Fruit fly (Drosophila melanogaster): ENCODE data around the gene CG32371.

Gene CG32371

DNA sequence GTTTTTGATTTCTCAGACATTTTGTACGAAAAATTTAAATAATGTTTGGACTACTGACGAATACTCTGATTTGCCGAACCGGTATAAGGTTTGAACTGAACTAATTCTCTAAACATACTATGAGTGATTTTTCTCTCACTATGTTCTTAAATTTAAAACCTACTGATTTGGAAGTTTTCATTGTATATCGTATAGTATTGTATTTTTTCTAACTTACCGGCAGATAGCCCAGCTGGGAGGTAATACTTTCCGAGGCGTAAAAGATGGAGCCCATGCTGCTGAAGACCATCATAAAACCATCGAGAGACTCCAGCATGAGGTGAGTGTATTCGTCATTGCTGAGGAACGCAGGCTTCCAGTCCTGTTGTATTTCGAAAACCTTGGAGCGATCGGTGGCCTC, at the start of gene CG32371:
Gene CG32371 (minus strand): TSS at position 101 of the 400 bp plus-strand sequence.
- no peak for TF ChIP-seq EcR (GFP tag; optimal IDR thresholded peaks at IDR 0.05)
- no peak for TF ChIP-seq CG8478 (optimal IDR thresholded peaks at IDR 0.05)
- no peak for TF ChIP-seq pan (optimal IDR thresholded peaks at IDR 0.05)
- no peak for TF ChIP-seq Dll (optimal IDR thresholded peaks at IDR 0.05)
- no peak for TF ChIP-seq psq (optimal IDR thresholded peaks at IDR 0.05)
- TF ChIP-seq usp (GFP tag; optimal IDR thresholded peaks at IDR 0.05), result no peak

dm6 chr3L:7817194-7817593, 49.0 kb upstream of the CG32371 start:
- TF ChIP-seq usp (GFP tag; optimal IDR thresholded peaks at IDR 0.05) (no peak), EcR (GFP tag; optimal IDR thresholded peaks at IDR 0.05) (no peak), psq (optimal IDR thresholded peaks at IDR 0.05) (no peak), Dll (optimal IDR thresholded peaks at IDR 0.05) (no peak), pan (optimal IDR thresholded peaks at IDR 0.05) (no peak), CG8478 (optimal IDR thresholded peaks at IDR 0.05) (no peak)

- TF ChIP-seq CG8478 (optimal IDR thresholded peaks at IDR 0.05), result no peak
- TF ChIP-seq EcR (GFP tag; optimal IDR thresholded peaks at IDR 0.05), result no peak
- no peak for TF ChIP-seq Dll (optimal IDR thresholded peaks at IDR 0.05)
- TF ChIP-seq usp (GFP tag; optimal IDR thresholded peaks at IDR 0.05), result no peak
Observed at dm6 chr3L:7815956-7816355, 47.8 kb upstream of the CG32371 start.

dm6 chr3L:7813422-7813821, 45.3 kb upstream of the CG32371 start:
- TF ChIP-seq CG8478 (optimal IDR thresholded peaks at IDR 0.05) (no peak), pan (optimal IDR thresholded peaks at IDR 0.05) (no peak), usp (GFP tag; optimal IDR thresholded peaks at IDR 0.05) (no peak), psq (optimal IDR thresholded peaks at IDR 0.05) (no peak), Dll (optimal IDR thresholded peaks at IDR 0.05) (no peak), EcR (GFP tag; optimal IDR thresholded peaks at IDR 0.05) (no peak)

- no peak for TF ChIP-seq usp (GFP tag; optimal IDR thresholded peaks at IDR 0.05)
- TF ChIP-seq CG8478 (optimal IDR thresholded peaks at IDR 0.05), result no peak
Observed at dm6 chr3L:7811594-7811993, 43.4 kb upstream of the CG32371 start.

- TF ChIP-seq Dll (optimal IDR thresholded peaks at IDR 0.05) (no peak), usp (GFP tag; optimal IDR thresholded peaks at IDR 0.05) (no peak), pan (optimal IDR thresholded peaks at IDR 0.05) (no peak), EcR (GFP tag; optimal IDR thresholded peaks at IDR 0.05) (no peak), CG8478 (optimal IDR thresholded peaks at IDR 0.05) (no peak), psq (optimal IDR thresholded peaks at IDR 0.05) (no peak)
Observed at dm6 chr3L:7810924-7811323, 42.8 kb upstream of the CG32371 start.

DNA sequence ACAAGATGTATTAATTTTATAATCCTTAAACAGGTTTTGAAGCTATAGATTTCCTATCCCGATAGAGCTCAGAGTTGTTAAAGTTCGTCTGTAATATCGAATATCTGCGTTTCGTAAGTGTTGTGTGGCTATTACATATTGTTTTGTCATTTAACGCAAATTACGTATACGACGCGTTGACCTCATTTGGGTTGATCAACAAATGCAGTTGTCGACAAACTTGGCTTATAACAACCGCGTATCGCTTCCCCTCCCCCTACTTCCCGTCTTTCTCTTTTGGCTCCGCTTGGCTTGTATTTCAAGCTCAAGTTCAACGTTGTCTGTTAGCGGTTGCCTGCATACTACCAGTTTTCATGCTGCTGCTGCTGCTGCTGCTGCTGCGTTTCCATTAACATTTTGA, 42.3 kb upstream of the CG32371 start:
- TF ChIP-seq pan (optimal IDR thresholded peaks at IDR 0.05) (peak; percentile 12), EcR (GFP tag; optimal IDR thresholded peaks at IDR 0.05) (no peak)

- no peak for TF ChIP-seq CG8478 (optimal IDR thresholded peaks at IDR 0.05)
- TF ChIP-seq usp (GFP tag; optimal IDR thresholded peaks at IDR 0.05), result no peak
- TF ChIP-seq pan (optimal IDR thresholded peaks at IDR 0.05), result no peak
- TF ChIP-seq EcR (GFP tag; optimal IDR thresholded peaks at IDR 0.05), result no peak
- no peak for TF ChIP-seq psq (optimal IDR thresholded peaks at IDR 0.05)
- no peak for TF ChIP-seq Dll (optimal IDR thresholded peaks at IDR 0.05)
Observed at dm6 chr3L:7809289-7810099, 41.3 kb upstream of the CG32371 start, which contains the start of gene CG32369. Gene CG32369, minus strand, starts transcription at chr3L:7809825.

dm6 chr3L:7808491-7809162, 40.5 kb upstream of the CG32371 start:
- TF ChIP-seq psq (optimal IDR thresholded peaks at IDR 0.05) (no peak), pan (optimal IDR thresholded peaks at IDR 0.05) (peak; percentile 8), EcR (GFP tag; optimal IDR thresholded peaks at IDR 0.05) (peak in 1 of 2 experiments; percentile 27)

dm6 chr3L:7807552-7808402, 39.6 kb upstream of the CG32371 start:
- TF ChIP-seq EcR (GFP tag; optimal IDR thresholded peaks at IDR 0.05), result no peak

- no peak for TF ChIP-seq usp (GFP tag; optimal IDR thresholded peaks at IDR 0.05)
- peak in 1 of 2 experiments; percentile 47 for TF ChIP-seq EcR (GFP tag; optimal IDR thresholded peaks at IDR 0.05)
Observed at dm6 chr3L:7806503-7807216, 38.5 kb upstream of the CG32371 start.

- TF ChIP-seq pan (optimal IDR thresholded peaks at IDR 0.05), result no peak
- TF ChIP-seq CG8478 (optimal IDR thresholded peaks at IDR 0.05), result no peak
- TF ChIP-seq Dll (optimal IDR thresholded peaks at IDR 0.05), result no peak
Observed at dm6 chr3L:7805336-7805803, 37.2 kb upstream of the CG32371 start.
